Fruit fly (Drosophila melanogaster): ENCODE results near the gene loaf.

- no peak for TF ChIP-seq CTCF (optimal IDR thresholded peaks at IDR 0.05)
- no peak for TF ChIP-seq CG8478 (optimal IDR thresholded peaks at IDR 0.05)
Measured at dm6 chr3L:11685876-11686275, 80.1 kb downstream of the loaf start.
